Fruit fly (Drosophila melanogaster): ENCODE results near the gene Eig71Eg.

Gene Eig71Eg

DNA sequence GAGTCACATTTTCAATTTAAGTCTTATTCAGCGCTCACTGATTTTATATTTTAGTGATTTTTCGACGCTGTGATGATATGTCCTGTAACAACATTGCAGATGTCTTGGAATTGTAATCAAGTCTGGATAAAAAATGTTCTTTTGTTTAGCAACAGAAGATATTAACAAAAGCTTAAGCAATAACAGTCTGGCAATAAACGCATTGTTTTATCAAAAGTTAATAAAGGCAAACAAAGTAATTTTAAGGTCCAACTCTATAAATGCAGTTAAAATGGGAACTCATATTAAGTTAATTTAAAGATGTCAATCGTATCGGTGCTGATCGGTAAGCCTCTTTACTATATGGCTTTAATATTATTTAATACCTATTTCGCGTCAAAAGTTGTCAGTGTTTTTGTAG lies 4.1 kb downstream of the Eig71Eg start, which contains the start of gene CG43082:
Gene CG43082 (plus strand): TSS at position 301 of the 400 bp plus-strand sequence.
- TF ChIP-seq CG3919 (GFP tag; optimal IDR thresholded peaks at IDR 0.05) (no peak), Hr4 (GFP tag; optimal IDR thresholded peaks at IDR 0.05) (no peak), CG6792 (GFP tag; optimal IDR thresholded peaks at IDR 0.05) (no peak), CG6276 (GFP tag; optimal IDR thresholded peaks at IDR 0.05) (no peak), salr (GFP tag; optimal IDR thresholded peaks at IDR 0.05) (no peak), CG3032 (tag; optimal IDR thresholded peaks at IDR 0.05) (no peak), CG31627 (GFP tag; optimal IDR thresholded peaks at IDR 0.05) (no peak), Sox15 (GFP tag; optimal IDR thresholded peaks at IDR 0.05) (no peak), fd85E (GFP tag; optimal IDR thresholded peaks at IDR 0.05) (no peak)

DNA sequence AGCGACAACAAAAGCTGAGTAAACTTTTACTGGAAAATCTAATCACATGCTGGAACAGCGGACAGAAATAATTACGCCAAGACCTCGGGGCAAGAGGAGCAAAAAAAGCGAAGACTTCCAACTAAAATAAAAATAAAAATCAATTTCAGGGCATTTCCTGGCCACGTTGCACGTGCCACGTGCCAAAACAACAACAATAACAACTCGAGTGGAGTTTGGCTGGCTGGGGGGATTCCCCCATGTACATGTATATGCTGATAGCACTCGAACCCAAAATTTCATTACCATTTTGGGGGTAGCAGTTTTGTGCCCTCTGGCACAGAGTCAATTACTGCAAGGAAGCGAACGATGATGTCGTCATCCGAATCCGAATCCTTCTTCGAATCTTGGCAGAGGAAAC lies 5.1 kb downstream of the Eig71Eg start:
- TF ChIP-seq topi (GFP tag; optimal IDR thresholded peaks at IDR 0.05) = no peak
- TF ChIP-seq Eip93F (GFP tag; optimal IDR thresholded peaks at IDR 0.05) = no peak
- no peak for TF ChIP-seq Hr4 (GFP tag; optimal IDR thresholded peaks at IDR 0.05)
- no peak for TF ChIP-seq Met (GFP tag; optimal IDR thresholded peaks at IDR 0.05)
- TF ChIP-seq fkh (GFP tag; optimal IDR thresholded peaks at IDR 0.05) = no peak
- no peak for TF ChIP-seq CG10669 (GFP tag; optimal IDR thresholded peaks at IDR 0.05)
- no peak for TF ChIP-seq CG34406 (GFP tag; optimal IDR thresholded peaks at IDR 0.05)
- TF ChIP-seq CG3032 (tag; optimal IDR thresholded peaks at IDR 0.05) = no peak
- TF ChIP-seq CG10631 (GFP tag; optimal IDR thresholded peaks at IDR 0.05) = no peak
- no peak for TF ChIP-seq CG6163 (GFP tag; IDR thresholded peaks at IDR 0.05)
- no peak for TF ChIP-seq CG32006 (GFP tag; optimal IDR thresholded peaks at IDR 0.05)

DNA sequence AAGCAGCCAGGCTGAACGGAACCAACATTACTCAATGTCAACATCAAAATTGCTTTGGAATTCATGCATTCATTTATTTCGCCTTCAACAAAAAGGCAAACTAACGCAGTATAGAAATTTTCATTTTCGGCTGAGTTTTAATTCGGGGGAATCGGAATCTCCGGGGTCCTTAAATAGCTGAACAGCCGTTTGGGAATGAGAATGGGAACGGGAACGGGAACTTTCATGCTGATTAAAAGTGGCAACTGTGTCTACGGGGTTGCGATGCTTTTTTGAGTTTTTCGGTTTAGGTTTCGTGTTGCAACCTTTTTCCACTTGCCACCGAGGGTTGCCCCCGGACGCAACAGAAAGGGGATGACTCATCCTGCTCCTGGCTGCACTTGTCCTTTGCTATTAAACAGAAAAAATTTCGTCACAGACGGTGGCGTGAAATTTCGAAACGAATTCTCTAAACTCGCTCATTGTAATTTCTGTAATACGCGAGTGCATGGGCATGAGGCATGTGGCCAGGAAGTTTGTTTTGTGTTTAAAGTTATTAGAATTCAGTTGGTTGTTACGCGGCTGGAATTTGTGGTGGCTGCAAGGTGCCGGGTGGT lies 6.9 kb downstream of the Eig71Eg start:
- TF ChIP-seq dsx (GFP tag; optimal IDR thresholded peaks at IDR 0.05; ENCODE audit: poor library complexity, severe bottlenecking) = no peak

DNA sequence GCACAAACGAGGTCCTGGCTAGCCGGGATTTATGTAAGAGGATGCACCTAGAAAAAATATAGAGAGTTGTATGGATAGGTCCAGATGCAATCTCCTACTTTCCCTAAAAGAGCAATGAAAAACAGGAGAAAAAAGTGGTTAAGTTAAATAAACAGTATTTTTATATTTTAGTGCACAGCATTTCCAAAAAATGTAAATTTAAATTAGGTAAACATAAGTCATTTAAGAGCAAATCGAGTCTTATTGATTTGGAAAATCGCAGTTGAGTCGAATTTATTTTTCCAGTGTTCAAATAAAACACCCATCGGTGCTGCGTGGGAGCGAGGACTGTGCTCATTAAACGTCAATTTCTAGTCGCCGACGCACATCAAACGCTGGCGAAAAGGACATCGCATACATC lies 8.3 kb downstream of the Eig71Eg start:
- no peak for TF ChIP-seq Hr38 (GFP tag; optimal IDR thresholded peaks at IDR 0.05)
- TF ChIP-seq lz (GFP tag; optimal IDR thresholded peaks at IDR 0.05) = no peak
- TF ChIP-seq pdm3 (GFP tag; optimal IDR thresholded peaks at IDR 0.05) = no peak
- TF ChIP-seq CG15336 (GFP tag; IDR thresholded peaks at IDR 0.05) = no peak

DNA sequence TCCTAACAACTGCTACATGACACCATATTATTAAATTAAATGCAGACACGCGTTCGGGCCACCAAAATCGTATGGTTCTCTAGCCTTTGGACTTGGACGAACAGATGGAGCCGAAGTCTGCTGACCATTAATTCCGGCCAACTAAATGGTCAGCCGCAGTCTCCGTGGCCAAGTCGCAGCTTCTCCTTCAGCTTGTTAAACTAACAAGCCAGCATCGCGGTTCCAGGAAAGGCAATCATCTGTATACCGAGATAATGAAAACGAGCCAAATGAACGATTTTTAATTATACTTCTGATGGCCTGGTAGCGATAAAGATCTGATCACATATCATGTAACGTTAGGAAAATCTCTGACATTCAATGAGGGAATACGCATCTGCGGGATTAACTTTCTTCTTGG lies 12.5 kb downstream of the Eig71Eg start:
- TF ChIP-seq CG7368 (GFP tag; optimal IDR thresholded peaks at IDR 0.05) (no peak), CG4318 (GFP tag; optimal IDR thresholded peaks at IDR 0.05) (no peak)

DNA sequence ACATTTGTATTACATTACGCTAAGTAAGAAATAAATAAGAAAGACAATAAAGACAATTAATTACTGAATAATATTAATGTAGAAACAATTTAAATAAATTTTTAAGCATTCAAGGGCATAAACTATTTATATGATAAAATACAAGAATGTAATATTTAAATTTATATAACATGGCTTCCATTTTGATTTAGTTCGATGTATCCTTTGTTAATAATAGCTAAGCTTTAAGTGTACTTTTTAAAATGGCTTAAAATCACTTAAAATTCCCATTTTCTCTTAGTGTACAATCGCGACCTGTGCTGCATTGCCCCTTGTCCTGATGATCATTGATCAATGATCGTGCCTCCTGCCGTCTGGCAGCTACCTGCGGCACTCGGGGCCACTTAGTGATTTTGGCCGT lies 13.0 kb downstream of the Eig71Eg start:
- TF ChIP-seq Hr39 (GFP tag; optimal IDR thresholded peaks at IDR 0.05) = no peak
- no peak for TF ChIP-seq CG6276 (GFP tag; optimal IDR thresholded peaks at IDR 0.05)
- no peak for TF ChIP-seq fd59A (GFP tag; optimal IDR thresholded peaks at IDR 0.05)
- TF ChIP-seq achi (GFP tag; optimal IDR thresholded peaks at IDR 0.05) = peak; percentile 12
- TF ChIP-seq CG34406 (GFP tag; optimal IDR thresholded peaks at IDR 0.05) = peak; percentile 47
- no peak for TF ChIP-seq OdsH (GFP tag; optimal IDR thresholded peaks at IDR 0.05)
- no peak for TF ChIP-seq CG3032 (tag; optimal IDR thresholded peaks at IDR 0.05)
- TF ChIP-seq Eip75B (GFP tag; optimal IDR thresholded peaks at IDR 0.05) = no peak
- peak; percentile 78 for TF ChIP-seq svp (GFP tag)
- no peak for TF ChIP-seq CG7368 (GFP tag; optimal IDR thresholded peaks at IDR 0.05)
- TF ChIP-seq CG10669 (GFP tag; optimal IDR thresholded peaks at IDR 0.05) = no peak
- no peak for TF ChIP-seq CG8632 (GFP tag; optimal IDR thresholded peaks at IDR 0.05)
- peak; percentile 3 for TF ChIP-seq vri (GFP tag; optimal IDR thresholded peaks at IDR 0.05)
- TF ChIP-seq CG11762 (GFP tag; optimal IDR thresholded peaks at IDR 0.05; ENCODE audit: insufficient read depth) = no peak
- TF ChIP-seq salr (GFP tag; optimal IDR thresholded peaks at IDR 0.05) = no peak
- TF ChIP-seq CG11294 (GFP tag; IDR thresholded peaks at IDR 0.05) = no peak
- TF ChIP-seq CG15336 (GFP tag; IDR thresholded peaks at IDR 0.05) = no peak
- no peak for TF ChIP-seq fd85E (GFP tag; optimal IDR thresholded peaks at IDR 0.05)
- peak; percentile 26 for TF ChIP-seq CG6792 (GFP tag; optimal IDR thresholded peaks at IDR 0.05)
- TF ChIP-seq CG4318 (GFP tag; optimal IDR thresholded peaks at IDR 0.05) = no peak
- no peak for TF ChIP-seq net (GFP tag; optimal IDR thresholded peaks at IDR 0.05)
- TF ChIP-seq acj6 (GFP tag; optimal IDR thresholded peaks at IDR 0.05) = peak; percentile 2
- TF ChIP-seq esn (GFP tag; optimal IDR thresholded peaks at IDR 0.05) = peak; percentile 38
- no peak for TF ChIP-seq ss (GFP tag; optimal IDR thresholded peaks at IDR 0.05)
- peak; percentile 21 for TF ChIP-seq CG3919 (GFP tag; optimal IDR thresholded peaks at IDR 0.05)
- TF ChIP-seq Lpt (GFP tag; optimal IDR thresholded peaks at IDR 0.05) = no peak
- no peak for TF ChIP-seq CG32006 (GFP tag; optimal IDR thresholded peaks at IDR 0.05)
- TF ChIP-seq fkh (GFP tag; optimal IDR thresholded peaks at IDR 0.05) = no peak
- no peak for TF ChIP-seq Ets96B (tag; optimal IDR thresholded peaks at IDR 0.05)
